Fruit fly (Drosophila melanogaster) whole organism: ENCODE data around the gene Pxn.

Experiments
- CG8478 ChIP-seq: fragments of >200 bp; optimal IDR thresholded peaks from 2 replicates; lab custom pipeline; 2018; ENCODE audit warnings: inconsistent platforms
- Dll ChIP-seq: fragments of >200 bp; optimal IDR thresholded peaks from 2 replicates; lab custom pipeline; 2017
- EcR ChIP-seq, 2 experiments: fragments of >200 bp; optimal IDR thresholded peaks; 2 replicates each; lab custom pipeline; 2017; ENCODE audit warnings: missing biosample characterization in 2 of 2, missing genetic modification characterization in 2 of 2, missing genetic modification reagents in 2 of 2
- pan ChIP-seq: fragments of >200 bp; optimal IDR thresholded peaks from 2 replicates; lab custom pipeline; 2017
- psq ChIP-seq: fragments of >200 bp; optimal IDR thresholded peaks from 2 replicates; lab custom pipeline; 2017
- usp ChIP-seq: fragments of >200 bp; optimal IDR thresholded peaks from 2 replicates; lab custom pipeline; 2017; ENCODE audit warnings: missing biosample characterization, missing genetic modification characterization, mixed read lengths

- TF ChIP-seq pan (lab: Kevin White, UChicago), result no peak
- no peak for TF ChIP-seq psq (lab: Kevin White, UChicago)
- no peak for TF ChIP-seq Dll (lab: Kevin White, UChicago)
- TF ChIP-seq EcR (GFP tag; optimal IDR thresholded peaks at IDR 0.05; lab: Kevin White, UChicago), result no peak
- TF ChIP-seq CG8478, result no peak
- TF ChIP-seq usp, result no peak
These were observed 42.3 kb downstream of the Pxn start for dm6 chr3L:2587562-2587918.
